Worm (Caenorhabditis elegans) whole organism, L1 larva: Measurements from ENCODE around the gene C29F7.3.
"Not testable (repeated sequence)": the region's sequence is repeated elsewhere in the genome, so short reads cannot be mapped to it uniquely, and the experiment has no call there.

Experiments used
- alr-1 ChIP-seq: fragments of 200-800 bp; sonication (Bioruptor generic); optimal IDR thresholded peaks from 2 replicates; lab custom pipeline; 2018; ENCODE audit warnings: borderline replicate concordance, mild to moderate bottlenecking, missing genetic modification characterization, missing compliant biosample characterization
- dsc-1 ChIP-seq: sonication (generic microtip); optimal IDR thresholded peaks from 2 replicates; lab custom pipeline; 2016; ENCODE audit warnings: mild to moderate bottlenecking, missing genetic modification characterization, missing compliant biosample characterization
- mab-9 ChIP-seq: fragments of 200-800 bp; sonication (Bioruptor generic); IDR thresholded peaks from 2 replicates; pipeline ENCODE4 v1.3.6; 2022; ENCODE audit warnings: missing genetic modification reagents, missing genetic modification characterization, missing compliant biosample characterization
- sox-4 ChIP-seq: sonication (generic microtip); optimal IDR thresholded peaks from 2 replicates; lab custom pipeline; 2016; ENCODE audit warnings: missing genetic modification characterization, missing compliant biosample characterization
- swsn-7 ChIP-seq: sonication (generic microtip); optimal IDR thresholded peaks from 2 replicates; lab custom pipeline; 2016; ENCODE audit warnings: missing genetic modification characterization, missing compliant biosample characterization

ce11 chrX:13428755-13429154, 9.0 kb upstream of the C29F7.3 start, which contains the start of gene fkh-4:
- not testable (repeated sequence) for TF ChIP-seq alr-1 (tag; lab: Kevin White, UChicago); sox-4; swsn-7 (tag; lab: Kevin White, UChicago); mab-9 (GFP tag; lab: Robert Waterston, UW); dsc-1
